Fruit fly (Drosophila melanogaster): Measurements from ENCODE around the gene PolrMT.

PolrMT gene

dm6 chr2L:1074180-1074864, 33.9 kb downstream of the PolrMT start (continued):
- TF ChIP-seq ranshi (GFP tag; IDR thresholded peaks at IDR 0.05) (peak; percentile 43; the same call in 1 of the 2 replicates), seq (GFP tag; IDR thresholded peaks at IDR 0.05) (peak; percentile 59; the same call in 1 of the 2 replicates), CG2199 (GFP tag; IDR thresholded peaks at IDR 0.05) (0 out of 3 replicates have a peak, but pooled peaks have one; percentile 6)

DNA sequence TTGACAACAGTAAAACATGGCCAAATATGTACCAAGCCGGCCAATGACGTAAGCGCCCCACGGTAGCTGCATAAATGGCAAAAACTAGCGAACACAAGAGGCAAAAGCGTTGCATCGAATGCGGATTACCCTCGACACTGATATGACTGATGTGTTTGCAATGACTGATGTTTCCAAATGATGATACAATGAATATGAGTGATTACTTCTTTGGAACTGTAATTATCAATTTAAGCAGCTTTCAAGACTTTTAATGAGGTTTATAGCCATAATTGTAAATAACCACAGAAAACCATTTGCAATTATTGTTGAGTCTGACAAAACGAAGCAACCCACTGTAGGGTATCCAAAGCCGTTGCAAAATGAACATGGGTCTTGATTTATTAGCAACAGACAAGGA, 34.6 kb downstream of the PolrMT start:
- no peak for TF ChIP-seq bcd (GFP tag; optimal IDR thresholded peaks at IDR 0.05)
- no peak for TF ChIP-seq unc-4 (GFP tag; IDR thresholded peaks at IDR 0.05; ENCODE audit: partially characterized antibody)
- TF ChIP-seq Optix (GFP tag; IDR thresholded peaks at IDR 0.05): no peak
- TF ChIP-seq ac (GFP tag; optimal IDR thresholded peaks at IDR 0.05): no peak
- no peak for TF ChIP-seq sna (GFP tag; IDR thresholded peaks at IDR 0.05; ENCODE audit: partially characterized antibody)
- TF ChIP-seq Drgx (GFP tag; IDR thresholded peaks at IDR 0.05): peak; percentile 47; the same call in 1 of the 2 replicates
- peak; percentile 43 for TF ChIP-seq D19B (GFP tag; optimal IDR thresholded peaks at IDR 0.05)
- no peak for TF ChIP-seq CG1603 (tag; optimal IDR thresholded peaks at IDR 0.05)
- no peak for TF ChIP-seq pan (optimal IDR thresholded peaks at IDR 0.05)
- no peak for TF ChIP-seq pan (GFP tag; optimal IDR thresholded peaks at IDR 0.05 in 1 of 2, IDR thresholded peaks at IDR 0.05 in 1 of 2)
- TF ChIP-seq run (tag; optimal IDR thresholded peaks at IDR 0.05): no peak
- TF ChIP-seq bigmax (GFP tag; optimal IDR thresholded peaks at IDR 0.05): no peak
- no peak for TF ChIP-seq al (GFP tag; IDR thresholded peaks at IDR 0.05)
- TF ChIP-seq lab (GFP tag; optimal IDR thresholded peaks at IDR 0.05): peak; percentile 54
- TF ChIP-seq CG2199 (GFP tag; IDR thresholded peaks at IDR 0.05): no peak
- no peak for TF ChIP-seq Lhr (GFP tag; optimal IDR thresholded peaks at IDR 0.05)
- TF ChIP-seq CG12942 (GFP tag; optimal IDR thresholded peaks at IDR 0.05): no peak
- no peak for TF ChIP-seq zen (tag; optimal IDR thresholded peaks at IDR 0.05)
- TF ChIP-seq lov (optimal IDR thresholded peaks at IDR 0.05): no peak
- TF ChIP-seq lov (GFP tag; IDR thresholded peaks at IDR 0.05): 0 out of 3 replicates have a peak, but pooled peaks have one; percentile 11
- no peak for TF ChIP-seq nerfin-1 (tag; optimal IDR thresholded peaks at IDR 0.05)
- no peak for TF ChIP-seq Kr (GFP tag; optimal IDR thresholded peaks at IDR 0.05)
- TF ChIP-seq h (optimal IDR thresholded peaks at IDR 0.05): no peak
- TF ChIP-seq vfl (GFP tag; optimal IDR thresholded peaks at IDR 0.05): no peak
- no peak for TF ChIP-seq fd64A (GFP tag; optimal IDR thresholded peaks at IDR 0.05)
- TF ChIP-seq NC2α (GFP tag; optimal IDR thresholded peaks at IDR 0.05): no peak
- TF ChIP-seq CG11504 (tag; optimal IDR thresholded peaks at IDR 0.05): peak; percentile 4
- no peak for TF ChIP-seq Ssrp (tag; optimal IDR thresholded peaks at IDR 0.05)
- no peak for TF ChIP-seq sug (tag; optimal IDR thresholded peaks at IDR 0.05)
- TF ChIP-seq CG6854 (GFP tag; optimal IDR thresholded peaks at IDR 0.05): no peak
- TF ChIP-seq CG13624 (GFP tag; optimal IDR thresholded peaks at IDR 0.05): no peak
- TF ChIP-seq Nf-YB (GFP tag; optimal IDR thresholded peaks at IDR 0.05): no peak
- TF ChIP-seq Deaf1 (tag; optimal IDR thresholded peaks at IDR 0.05): no peak
- TF ChIP-seq pzg (GFP tag; optimal IDR thresholded peaks at IDR 0.05): no peak
- no peak for TF ChIP-seq gro (GFP tag; optimal IDR thresholded peaks at IDR 0.05)
- TF ChIP-seq NfI (GFP tag; optimal IDR thresholded peaks at IDR 0.05): no peak
- no peak for TF ChIP-seq CG31365 (tag; optimal IDR thresholded peaks at IDR 0.05)
- peak; percentile 65 for TF ChIP-seq Med (GFP tag)
- TF ChIP-seq Atf-2 (GFP tag; optimal IDR thresholded peaks at IDR 0.05): no peak
- TF ChIP-seq croc (GFP tag; conservative IDR thresholded peaks at IDR 0.05): no peak
- TF ChIP-seq CG2875 (GFP tag; optimal IDR thresholded peaks at IDR 0.05): no peak
- 0 out of 2 replicates have a peak, but pooled peaks have one; percentile 5 for TF ChIP-seq ssp (GFP tag; IDR thresholded peaks at IDR 0.05)
- TF ChIP-seq Pdp1 (GFP tag; optimal IDR thresholded peaks at IDR 0.05): peak in 1 of 2 experiments; percentile 10
- no peak for TF ChIP-seq CG7963 (GFP tag; IDR thresholded peaks at IDR 0.05; ENCODE audit: partially characterized antibody)
- TF ChIP-seq pum (GFP tag; optimal IDR thresholded peaks at IDR 0.05): no peak
- TF ChIP-seq p53 (GFP tag; optimal IDR thresholded peaks at IDR 0.05): no peak
